Worm (Caenorhabditis elegans) whole organism, L4 larva: ENCODE measurements around the gene F26F2.4.
"Not testable (repeated sequence)": the region's sequence is repeated elsewhere in the genome, so short reads cannot be mapped to it uniquely, and the experiment has no call there.

Experiments used
- F10B5.3 ChIP-seq: sonication (generic microtip); optimal IDR thresholded peaks from 2 replicates; lab custom pipeline; 2016; ENCODE audit warnings: mild to moderate bottlenecking, missing genetic modification characterization, missing compliant biosample characterization
- F26F4.8 ChIP-seq: fragments of 200-800 bp; sonication (Bioruptor generic); conservative IDR thresholded peaks from 2 replicates; pipeline ENCODE4 v1.3.6; 2022; ENCODE audit warnings: missing genetic modification characterization, missing compliant biosample characterization
- F44E2.7 ChIP-seq: fragments of 200-800 bp; sonication (Bioruptor generic); IDR thresholded peaks from 2 replicates; pipeline ENCODE4 v2.1.2; 2022; ENCODE audit warnings: missing genetic modification characterization, missing compliant biosample characterization
- T20F7.1 ChIP-seq: fragments of 200-800 bp; sonication (Bioruptor generic); optimal IDR thresholded peaks from 2 replicates; lab custom pipeline; 2018; ENCODE audit warnings: mild to moderate bottlenecking, missing genetic modification characterization, missing compliant biosample characterization
- Y5F2A.4 ChIP-seq: fragments of 200-800 bp; sonication (Bioruptor generic); optimal IDR thresholded peaks from 2 replicates; lab custom pipeline; 2018; ENCODE audit warnings: mild to moderate bottlenecking, missing genetic modification characterization, missing compliant biosample characterization
- ZK546.5 ChIP-seq, 2 experiments: sonication (generic microtip); optimal IDR thresholded peaks; 2 replicates each; lab custom pipeline; 2017; ENCODE audit warnings: missing biosample characterization in 2 of 2, missing genetic modification characterization in 2 of 2
- ama-1 ChIP-seq: fragments of 150-350 bp; optimal IDR thresholded peaks from 2 replicates; lab custom pipeline; 2014; ENCODE audit warnings: inconsistent platforms, mixed read lengths
- attf-4 ChIP-seq: sonication (generic microtip); optimal IDR thresholded peaks from 3 replicates; lab custom pipeline; 2017; ENCODE audit warnings: missing biosample characterization, missing genetic modification characterization
- ceh-20 ChIP-seq: fragments of 200-800 bp; sonication (Bioruptor generic); IDR thresholded peaks from 2 replicates; pipeline ENCODE4 v1.3.6; 2022; ENCODE audit warnings: missing genetic modification reagents, missing genetic modification characterization, missing compliant biosample characterization
- ceh-32 ChIP-seq: sonication (generic microtip); optimal IDR thresholded peaks from 2 replicates; lab custom pipeline; 2016; ENCODE audit warnings: mild to moderate bottlenecking, missing genetic modification characterization, missing compliant biosample characterization; ENCODE audit not compliant: poor library complexity
- ceh-82 ChIP-seq: sonication (generic microtip); optimal IDR thresholded peaks from 2 replicates; lab custom pipeline; 2017; ENCODE audit warnings: missing biosample characterization, missing genetic modification characterization
- daf-16 ChIP-seq, 3 experiments: sonication (generic microtip); optimal IDR thresholded peaks; 2 replicates each; lab custom pipeline; 2016 to 2017; ENCODE audit warnings: missing genetic modification characterization in 3 of 3, missing genetic modification reagents in 3 of 3, mild to moderate bottlenecking in 2 of 3, missing compliant biosample characterization in 2 of 3, missing biosample characterization in 1 of 3, moderate library complexity in 1 of 3
- dmd-6 ChIP-seq: fragments of 200-800 bp; sonication (Bioruptor generic); IDR thresholded peaks from 2 replicates; pipeline ENCODE4 v1.3.6; 2022; ENCODE audit warnings: missing genetic modification reagents, missing genetic modification characterization, missing compliant biosample characterization
- dmd-8 ChIP-seq: fragments of 200-800 bp; sonication (Bioruptor generic); IDR thresholded peaks from 2 replicates; pipeline ENCODE4 v1.3.6; 2022; ENCODE audit warnings: missing genetic modification characterization, missing compliant biosample characterization
- dmd-9 ChIP-seq: fragments of 200-800 bp; sonication (Bioruptor generic); IDR thresholded peaks from 2 replicates; pipeline ENCODE4 v1.3.6; 2022; ENCODE audit warnings: missing genetic modification reagents, missing genetic modification characterization, missing compliant biosample characterization
- egl-27 ChIP-seq: sonication (generic microtip); optimal IDR thresholded peaks from 3 replicates; lab custom pipeline; 2017; ENCODE audit warnings: missing biosample characterization, missing genetic modification reagents, missing genetic modification characterization
- egl-43 ChIP-seq: fragments of 200-800 bp; sonication (Bioruptor generic); IDR thresholded peaks from 2 replicates; pipeline ENCODE4 v1.3.6; 2022; ENCODE audit warnings: missing genetic modification reagents, missing genetic modification characterization, missing compliant biosample characterization
- fkh-10 ChIP-seq: fragments of 150-350 bp; optimal IDR thresholded peaks from 2 replicates; lab custom pipeline; 2014; ENCODE audit warnings: missing biosample characterization, missing genetic modification reagents, missing genetic modification characterization
- fos-1 ChIP-seq: fragments of 150-350 bp; optimal IDR thresholded peaks from 2 replicates; lab custom pipeline; 2014; ENCODE audit warnings: missing biosample characterization, missing genetic modification characterization
- gei-8 ChIP-seq: fragments of 200-800 bp; sonication (Bioruptor generic); optimal IDR thresholded peaks from 2 replicates; lab custom pipeline; 2018; ENCODE audit warnings: mild to moderate bottlenecking, missing genetic modification characterization, missing compliant biosample characterization
- hif-1 ChIP-seq, 2 experiments: sonication (generic microtip); optimal IDR thresholded peaks; 2 replicates each; lab custom pipeline; 2016 to 2017; ENCODE audit warnings: missing compliant biosample characterization in 2 of 2, missing genetic modification characterization in 2 of 2, missing genetic modification reagents in 2 of 2, missing genotype in 2 of 2, mild to moderate bottlenecking in 1 of 2
- lin-1 ChIP-seq: fragments of 200-800 bp; sonication (Bioruptor generic); IDR thresholded peaks from 2 replicates; pipeline ENCODE4 v1.3.6; 2022; ENCODE audit warnings: missing genetic modification reagents, missing genetic modification characterization, missing compliant biosample characterization
- lir-3 ChIP-seq: sonication (generic microtip); optimal IDR thresholded peaks from 2 replicates; lab custom pipeline; 2016; ENCODE audit warnings: mild to moderate bottlenecking, missing genetic modification characterization, missing compliant biosample characterization
- lsy-2 ChIP-seq, 2 experiments: fragments of 150-350 bp in 1 of 2; sonication (generic microtip) in 1 of 2; optimal IDR thresholded peaks; 2 replicates each; lab custom pipeline; 2014 to 2017; ENCODE audit warnings: missing biosample characterization in 2 of 2, missing genetic modification characterization in 2 of 2
- madf-5 ChIP-seq, 2 experiments: fragments of 200-800 bp; sonication (Bioruptor generic); IDR thresholded peaks; 2 replicates each; pipeline ENCODE4 v1.3.6; 2022; ENCODE audit warnings: missing compliant biosample characterization in 2 of 2, missing genetic modification characterization in 2 of 2
- mdt-29 ChIP-seq: fragments of 200-800 bp; sonication (Bioruptor generic); IDR thresholded peaks from 2 replicates; pipeline ENCODE4 v1.3.6; 2022; ENCODE audit warnings: missing genetic modification reagents, missing genetic modification characterization, missing compliant biosample characterization
- mes-2 ChIP-seq: sonication (generic microtip); optimal IDR thresholded peaks from 2 replicates; lab custom pipeline; 2016; ENCODE audit warnings: missing genotype, mild to moderate bottlenecking, missing genetic modification characterization, missing compliant biosample characterization; ENCODE audit not compliant: poor library complexity, severe bottlenecking
- nhr-102 ChIP-seq: sonication (generic microtip); optimal IDR thresholded peaks from 2 replicates; lab custom pipeline; 2016; ENCODE audit warnings: mild to moderate bottlenecking, missing genetic modification characterization, moderate library complexity, missing compliant biosample characterization
- nhr-25 ChIP-seq: sonication (generic microtip); optimal IDR thresholded peaks from 2 replicates; lab custom pipeline; 2017; ENCODE audit warnings: missing genetic modification characterization, mild to moderate bottlenecking, missing compliant biosample characterization, antibody characterized with exemption, moderate library complexity, borderline replicate concordance; ENCODE audit not compliant: insufficient read depth
- nhr-28 ChIP-seq: fragments of 150-350 bp; optimal IDR thresholded peaks from 2 replicates; lab custom pipeline; 2014; ENCODE audit warnings: missing biosample characterization, missing genetic modification characterization
- php-3 ChIP-seq: fragments of 200-800 bp; sonication (Bioruptor generic); IDR thresholded peaks from 2 replicates; pipeline ENCODE4 v1.3.6; 2022; ENCODE audit warnings: missing genetic modification reagents, missing genetic modification characterization, missing compliant biosample characterization
- rbr-2 ChIP-seq: sonication (generic microtip); optimal IDR thresholded peaks from 2 replicates; lab custom pipeline; 2016; ENCODE audit warnings: missing genotype, missing genetic modification characterization, missing compliant biosample characterization
- snpc-1.2 ChIP-seq: fragments of 200-800 bp; sonication (Bioruptor generic); IDR thresholded peaks from 2 replicates; pipeline ENCODE4 v1.3.6; 2022; ENCODE audit warnings: missing genetic modification reagents, missing genetic modification characterization, missing compliant biosample characterization
- snpc-4 ChIP-seq: fragments of 150-350 bp; optimal IDR thresholded peaks from 2 replicates; lab custom pipeline; 2014; ENCODE audit warnings: missing biosample characterization, missing genetic modification characterization
- tag-97 ChIP-seq: fragments of 200-800 bp; sonication (Bioruptor generic); IDR thresholded peaks from 2 replicates; pipeline ENCODE4 v1.3.6; 2022; ENCODE audit warnings: missing genetic modification characterization, missing compliant biosample characterization
- zfp-3 ChIP-seq: fragments of 200-800 bp; sonication (Bioruptor generic); conservative IDR thresholded peaks from 2 replicates; pipeline ENCODE4 v1.3.6; 2022; ENCODE audit warnings: missing genetic modification reagents, missing genetic modification characterization, missing compliant biosample characterization
- zip-2 ChIP-seq: fragments of 150-350 bp; optimal IDR thresholded peaks from 2 replicates; lab custom pipeline; 2014; ENCODE audit warnings: missing biosample characterization, missing genetic modification characterization
- ztf-11 ChIP-seq: fragments of 150-350 bp; optimal IDR thresholded peaks from 2 replicates; lab custom pipeline; 2014; ENCODE audit warnings: missing biosample characterization, missing genetic modification characterization

The F26F2.4 gene

DNA sequence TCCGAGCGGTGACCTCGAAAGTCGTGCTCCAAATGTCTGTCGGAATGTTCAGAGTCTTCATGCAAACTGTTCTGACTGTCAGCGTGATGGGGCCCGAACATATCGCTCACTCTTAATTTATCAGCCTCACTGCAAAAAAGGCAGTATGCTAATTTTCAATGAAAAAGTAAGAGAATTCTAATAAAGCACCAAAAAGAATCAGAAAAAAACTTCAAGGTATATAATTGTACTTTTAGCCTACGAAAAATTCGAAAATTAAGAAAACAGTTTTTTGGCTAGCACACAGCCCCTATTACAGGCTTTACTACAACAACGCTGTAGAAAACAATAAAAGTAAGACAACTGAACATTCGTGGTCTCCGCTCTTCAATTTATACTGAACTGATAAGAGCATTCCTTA, 7.3 kb upstream of the F26F2.4 start, which contains the start of gene F26F2.1:
Gene F26F2.1 (minus strand): TSS at position 101 of the 400 bp plus-strand sequence.
- TF ChIP-seq F44E2.7 (GFP tag; lab: Robert Waterston, UW), result no peak
- no peak for TF ChIP-seq hif-1 (tag; optimal IDR thresholded peaks at IDR 0.05; lab: Kevin White, UChicago)
- TF ChIP-seq fkh-10 (GFP tag; lab: Kevin White, UChicago), result no peak
- TF ChIP-seq zfp-3, result no peak
- no peak for TF ChIP-seq nhr-28 (tag; lab: Kevin White, UChicago)
- no peak for TF ChIP-seq daf-16 (GFP tag; optimal IDR thresholded peaks at IDR 0.05; lab: Kevin White, UChicago)
- no peak for TF ChIP-seq daf-16 (tag; optimal IDR thresholded peaks at IDR 0.05; lab: Kevin White, UChicago)
- no peak for TF ChIP-seq ama-1 (lab: Kevin White, UChicago)
- no peak for TF ChIP-seq zip-2 (tag; lab: Kevin White, UChicago)
- TF ChIP-seq F10B5.3 (tag; lab: Kevin White, UChicago), result no peak
- TF ChIP-seq nhr-25 (tag; lab: Kevin White, UChicago), result no peak
- no peak for TF ChIP-seq lin-1 (GFP tag; lab: Robert Waterston, UW)
- TF ChIP-seq ztf-11 (tag; lab: Kevin White, UChicago), result no peak
- TF ChIP-seq ZK546.5 (tag; optimal IDR thresholded peaks at IDR 0.05; lab: Kevin White, UChicago), result no peak

DNA sequence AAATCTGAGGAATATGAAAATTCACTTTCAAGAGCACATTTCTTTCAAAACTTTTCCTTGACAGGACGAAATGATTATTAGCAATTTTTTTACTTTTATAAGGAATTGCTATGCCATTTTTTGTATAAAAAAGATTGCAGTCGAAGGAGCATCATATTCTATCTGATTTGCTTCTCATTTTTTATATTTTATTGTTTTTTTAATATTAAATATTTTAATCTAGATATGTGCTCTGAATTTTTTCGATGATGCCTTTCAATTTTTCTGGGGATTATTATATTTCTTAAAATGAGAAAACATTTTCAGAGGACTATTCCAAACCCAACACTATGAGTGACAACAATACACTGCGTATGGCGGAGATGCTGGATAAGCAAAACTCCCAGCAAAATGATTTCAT, 5.0 kb upstream of the F26F2.4 start, which contains the start of gene F26F2.13:
Gene F26F2.13 (plus strand): TSS at position 301 of the 400 bp plus-strand sequence.
- TF ChIP-seq tag-97 (GFP tag; lab: Robert Waterston, UW); ceh-32 (tag; lab: Kevin White, UChicago); nhr-102 (tag; lab: Kevin White, UChicago): not testable (repeated sequence)

DNA sequence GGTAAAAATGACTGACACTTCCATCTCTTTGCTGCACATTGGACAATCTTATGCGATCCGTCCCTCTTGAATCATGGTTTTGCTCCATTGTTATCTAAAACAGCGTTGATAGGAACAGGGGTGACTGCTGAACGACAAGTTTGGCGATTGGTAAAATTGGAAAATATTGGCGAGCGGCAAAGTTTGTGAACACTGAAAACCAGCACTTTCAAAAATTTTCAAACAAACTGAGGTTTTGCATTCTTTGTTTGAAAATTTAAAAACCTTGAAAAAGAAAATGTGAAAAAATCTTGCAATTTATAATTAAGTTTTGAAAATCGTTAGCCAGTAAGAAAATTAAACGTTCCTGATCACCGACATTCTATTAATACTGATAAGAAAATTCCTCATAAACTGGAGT, 2.6 kb upstream of the F26F2.4 start, which contains the start of gene F26F2.3:
Gene F26F2.3 (minus strand): TSS at position 101 of the 400 bp plus-strand sequence.
- TF ChIP-seq T20F7.1 (GFP tag; lab: Kevin White, UChicago), result no peak
- no peak for TF ChIP-seq lir-3 (tag; lab: Kevin White, UChicago)
- TF ChIP-seq F26F4.8 (GFP tag; lab: Robert Waterston, UW), result no peak
- TF ChIP-seq rbr-2, result no peak
- no peak for TF ChIP-seq dmd-6 (GFP tag; lab: Robert Waterston, UW)
- TF ChIP-seq ceh-32 (tag; lab: Kevin White, UChicago), result no peak
- no peak for TF ChIP-seq F10B5.3 (tag; lab: Kevin White, UChicago)
- TF ChIP-seq lsy-2 (tag; optimal IDR thresholded peaks at IDR 0.05; lab: Kevin White, UChicago), result no peak
- TF ChIP-seq hif-1 (tag; optimal IDR thresholded peaks at IDR 0.05; lab: Kevin White, UChicago), result no peak
- no peak for TF ChIP-seq ceh-20
- TF ChIP-seq F44E2.7 (GFP tag; lab: Robert Waterston, UW), result no peak
- no peak for TF ChIP-seq attf-4
- no peak for TF ChIP-seq snpc-4 (tag; lab: Kevin White, UChicago)
- no peak for TF ChIP-seq nhr-25 (tag; lab: Kevin White, UChicago)
- no peak for TF ChIP-seq mes-2 (tag; lab: Kevin White, UChicago)
- TF ChIP-seq madf-5 (GFP tag; IDR thresholded peaks at IDR 0.05; lab: Robert Waterston, UW), result no peak
- TF ChIP-seq egl-27 (tag; lab: Kevin White, UChicago), result no peak
- no peak for TF ChIP-seq egl-43
- TF ChIP-seq snpc-1.2, result no peak
- TF ChIP-seq fos-1, result no peak

DNA sequence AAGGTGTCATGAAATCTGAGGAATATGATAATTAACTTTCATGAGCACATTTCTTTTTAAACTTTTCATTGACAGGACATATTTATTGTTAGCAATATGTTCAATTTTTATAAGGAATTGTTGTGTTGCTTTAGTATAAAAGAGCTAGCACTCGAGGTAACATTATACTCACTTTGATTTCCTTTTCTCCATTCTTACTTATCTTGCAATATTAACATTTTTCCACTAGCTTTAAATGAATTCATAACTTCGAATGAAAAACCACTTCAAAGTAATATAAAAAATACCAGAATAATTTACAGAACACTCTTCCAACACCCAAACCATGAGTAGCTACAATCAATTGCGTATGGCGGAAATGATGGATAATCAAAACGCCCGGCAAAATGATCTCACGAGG, 4.3 kb downstream of the F26F2.4 start, which contains the start of gene F26F2.5:
Gene F26F2.5 (plus strand): TSS at position 301 of the 400 bp plus-strand sequence.
- no peak for TF ChIP-seq dmd-8
- no peak for TF ChIP-seq lin-1 (GFP tag; lab: Robert Waterston, UW)
- no peak for TF ChIP-seq ceh-82
- no peak for TF ChIP-seq gei-8 (GFP tag; lab: Kevin White, UChicago)
- TF ChIP-seq php-3, result no peak
- TF ChIP-seq dmd-9 (GFP tag; lab: Robert Waterston, UW), result no peak
- TF ChIP-seq mdt-29 (GFP tag; lab: Robert Waterston, UW), result no peak
- no peak for TF ChIP-seq Y5F2A.4 (GFP tag; lab: Kevin White, UChicago)
